Fruit fly (Drosophila melanogaster) whole organism, prepupa: ENCODE results near the gene hoe2.

Source experiments
- CG10631 ChIP-seq: fragments of 200-800 bp; sonication (Bioruptor generic); optimal IDR thresholded peaks from 2 replicates; lab custom pipeline; 2016; ENCODE audit warnings: missing biosample characterization, missing genetic modification characterization
- CG10669 ChIP-seq: fragments of 200-800 bp; sonication (Bioruptor generic); optimal IDR thresholded peaks from 3 replicates; lab custom pipeline; 2018; ENCODE audit warnings: missing biosample characterization, mild to moderate bottlenecking, missing genetic modification characterization, moderate library complexity
- CG11762 ChIP-seq: fragments of 200-800 bp; sonication (Bioruptor generic); optimal IDR thresholded peaks from 3 replicates; lab custom pipeline; 2016; ENCODE audit warnings: missing biosample characterization, missing genetic modification characterization; ENCODE audit not compliant: insufficient read depth
- CG11902 ChIP-seq: fragments of 200-800 bp; sonication (Bioruptor generic); optimal IDR thresholded peaks from 3 replicates; lab custom pipeline; 2016; ENCODE audit warnings: missing biosample characterization, missing genetic modification characterization
- CG1621 ChIP-seq: fragments of 200-800 bp; sonication (Bioruptor generic); optimal IDR thresholded peaks from 3 replicates; lab custom pipeline; 2018; ENCODE audit warnings: missing biosample characterization, mild to moderate bottlenecking, missing genetic modification characterization
- CG16779 ChIP-seq: fragments of 200-800 bp; sonication (Bioruptor generic); optimal IDR thresholded peaks from 3 replicates; lab custom pipeline; 2017; ENCODE audit warnings: missing biosample characterization, mild to moderate bottlenecking, missing genetic modification characterization
- CG3032 ChIP-seq: fragments of 200-800 bp; optimal IDR thresholded peaks from 2 replicates; lab custom pipeline; 2019; ENCODE audit warnings: missing biosample characterization, mild to moderate bottlenecking, missing genetic modification characterization, moderate library complexity
- CG31627 ChIP-seq: fragments of 200-800 bp; sonication (Bioruptor generic); optimal IDR thresholded peaks from 3 replicates; lab custom pipeline; 2016; ENCODE audit warnings: missing biosample characterization, missing genetic modification characterization
- CG32006 ChIP-seq: fragments of 200-800 bp; sonication (Bioruptor generic); optimal IDR thresholded peaks from 3 replicates; lab custom pipeline; 2017; ENCODE audit warnings: missing biosample characterization, mild to moderate bottlenecking, missing genetic modification characterization
- CG3919 ChIP-seq: fragments of 200-800 bp; sonication (Bioruptor generic); optimal IDR thresholded peaks from 3 replicates; lab custom pipeline; 2016; ENCODE audit warnings: missing biosample characterization, missing genetic modification characterization
- CG6276 ChIP-seq: fragments of 200-800 bp; sonication (Bioruptor generic); optimal IDR thresholded peaks from 2 replicates; lab custom pipeline; 2017; ENCODE audit warnings: missing biosample characterization, mild to moderate bottlenecking, missing genetic modification characterization
- CG6792 ChIP-seq: fragments of 200-800 bp; sonication (Bioruptor generic); optimal IDR thresholded peaks from 3 replicates; lab custom pipeline; 2016; ENCODE audit warnings: missing biosample characterization, missing genetic modification characterization
- CG6854 ChIP-seq: fragments of 200-800 bp; sonication (Bioruptor generic); optimal IDR thresholded peaks from 2 replicates; lab custom pipeline; 2017; ENCODE audit warnings: missing biosample characterization, mild to moderate bottlenecking, missing genetic modification characterization
- CG8119 ChIP-seq: fragments of 200-800 bp; sonication (Bioruptor generic); IDR thresholded peaks from 3 replicates; pipeline ENCODE4 v1.3.6; 2022; ENCODE audit warnings: missing biosample characterization, missing genetic modification characterization
- CG8319 ChIP-seq: fragments of 200-800 bp; sonication (Bioruptor generic); optimal IDR thresholded peaks from 3 replicates; lab custom pipeline; 2016; ENCODE audit warnings: missing biosample characterization, missing genetic modification characterization
- CG8632 ChIP-seq: fragments of 200-800 bp; sonication (Bioruptor generic); optimal IDR thresholded peaks from 3 replicates; lab custom pipeline; 2016; ENCODE audit warnings: missing biosample characterization, missing genetic modification characterization
- Eip78C ChIP-seq: fragments of 200-800 bp; sonication (Bioruptor generic); peaks from one replicate; lab custom pipeline; 2016; ENCODE audit warnings: missing biosample characterization, missing genetic modification characterization
- Gug ChIP-seq: fragments of 200-800 bp; sonication (Bioruptor generic); IDR thresholded peaks from 2 replicates; pipeline ENCODE4 v1.3.6; 2022; ENCODE audit warnings: missing biosample characterization, missing genetic modification characterization
- Hr38 ChIP-seq: sonication (Bioruptor generic); optimal IDR thresholded peaks from 2 replicates; lab custom pipeline; 2016; ENCODE audit warnings: missing biosample characterization, missing genetic modification characterization
- Hr39 ChIP-seq: fragments of 200-800 bp; sonication (Bioruptor generic); optimal IDR thresholded peaks from 2 replicates; lab custom pipeline; 2016; ENCODE audit warnings: missing biosample characterization, missing genetic modification characterization
- Lpt ChIP-seq: fragments of 200-800 bp; sonication (Bioruptor generic); optimal IDR thresholded peaks from 3 replicates; lab custom pipeline; 2016; ENCODE audit warnings: missing biosample characterization, missing genetic modification characterization
- Met ChIP-seq: fragments of 200-800 bp; sonication (Bioruptor generic); optimal IDR thresholded peaks from 3 replicates; lab custom pipeline; 2016; ENCODE audit warnings: missing biosample characterization, missing genetic modification characterization
- OdsH ChIP-seq: fragments of 200-800 bp; sonication (Bioruptor generic); optimal IDR thresholded peaks from 3 replicates; lab custom pipeline; 2016; ENCODE audit warnings: missing biosample characterization, missing genetic modification characterization
- Smox ChIP-seq: fragments of 200-800 bp; sonication (Bioruptor generic); optimal IDR thresholded peaks from 3 replicates; lab custom pipeline; 2016; ENCODE audit warnings: missing biosample characterization, missing genetic modification characterization
- Sox102F ChIP-seq: fragments of 200-800 bp; sonication (Bioruptor generic); optimal IDR thresholded peaks from 2 replicates; lab custom pipeline; 2016; ENCODE audit warnings: missing biosample characterization, mild to moderate bottlenecking, missing genetic modification characterization
- Sox14 ChIP-seq: fragments of 200-800 bp; sonication (Bioruptor generic); optimal IDR thresholded peaks from 3 replicates; lab custom pipeline; 2016; ENCODE audit warnings: missing biosample characterization, missing genetic modification characterization
- achi ChIP-seq: fragments of 200-800 bp; sonication (Bioruptor generic); optimal IDR thresholded peaks from 3 replicates; lab custom pipeline; 2016; ENCODE audit warnings: missing biosample characterization, missing genetic modification characterization
- cyc ChIP-seq: fragments of 200-800 bp; sonication (Bioruptor generic); optimal IDR thresholded peaks from 3 replicates; lab custom pipeline; 2016; ENCODE audit warnings: missing biosample characterization, missing genetic modification characterization
- dsx ChIP-seq: fragments of 200-800 bp; optimal IDR thresholded peaks from 3 replicates; lab custom pipeline; 2019; ENCODE audit warnings: missing biosample characterization, mild to moderate bottlenecking, missing genetic modification characterization, moderate library complexity; ENCODE audit not compliant: poor library complexity, severe bottlenecking
- esn ChIP-seq: fragments of 200-800 bp; sonication (Bioruptor generic); optimal IDR thresholded peaks from 2 replicates; lab custom pipeline; 2016; ENCODE audit warnings: missing biosample characterization, mild to moderate bottlenecking, missing genetic modification characterization, moderate library complexity
- fd59A ChIP-seq: fragments of 200-800 bp; sonication (Bioruptor generic); optimal IDR thresholded peaks from 2 replicates; lab custom pipeline; 2017; ENCODE audit warnings: missing biosample characterization, mild to moderate bottlenecking, missing genetic modification characterization, missing genetic modification reagents
- fkh ChIP-seq: fragments of 200-800 bp; sonication (Bioruptor generic); optimal IDR thresholded peaks from 3 replicates; lab custom pipeline; 2017; ENCODE audit warnings: missing biosample characterization, mild to moderate bottlenecking, missing genetic modification characterization, moderate library complexity
- net ChIP-seq: fragments of 200-800 bp; sonication (Bioruptor generic); optimal IDR thresholded peaks from 3 replicates; lab custom pipeline; 2016; ENCODE audit warnings: missing biosample characterization, missing genetic modification characterization
- pdm3 ChIP-seq: fragments of 200-800 bp; sonication (Bioruptor generic); optimal IDR thresholded peaks from 3 replicates; lab custom pipeline; 2016; ENCODE audit warnings: missing biosample characterization, missing genetic modification characterization
- salr ChIP-seq, 2 experiments: fragments of 200-800 bp; sonication (Bioruptor generic); optimal IDR thresholded peaks; 3 replicates each; lab custom pipeline; 2016 to 2018; ENCODE audit warnings: missing biosample characterization in 2 of 2, missing genetic modification characterization in 2 of 2, mild to moderate bottlenecking in 1 of 2
- spab ChIP-seq: fragments of 200-800 bp; sonication (Bioruptor generic); optimal IDR thresholded peaks from 2 replicates; lab custom pipeline; 2017; ENCODE audit warnings: missing biosample characterization, mild to moderate bottlenecking, missing genetic modification characterization, missing genetic modification reagents
- ss ChIP-seq, 2 experiments: fragments of 200-800 bp; sonication (Bioruptor generic); optimal IDR thresholded peaks; 2 replicates in 1 of 2; 3 replicates in 1 of 2; lab custom pipeline; 2017 to 2018; ENCODE audit warnings: mild to moderate bottlenecking in 2 of 2, missing biosample characterization in 2 of 2, missing genetic modification characterization in 2 of 2, moderate library complexity in 1 of 2
- svp ChIP-seq: fragments of 200-800 bp; sonication (Bioruptor generic); peaks from one replicate; lab custom pipeline; 2016; ENCODE audit warnings: missing biosample characterization, missing genetic modification characterization
- topi ChIP-seq: fragments of 200-800 bp; sonication (Bioruptor generic); optimal IDR thresholded peaks from 3 replicates; lab custom pipeline; 2016; ENCODE audit warnings: missing biosample characterization, missing genetic modification characterization
- vri ChIP-seq: fragments of 200-800 bp; sonication (Bioruptor generic); optimal IDR thresholded peaks from 3 replicates; lab custom pipeline; 2016; ENCODE audit warnings: missing biosample characterization, mild to moderate bottlenecking, missing genetic modification characterization

The hoe2 gene

dm6 chr2L:4976988-4977551, 40.8 kb upstream of the hoe2 start, which contains the start of the genes Gmd and CG3792 (continued):
- TF ChIP-seq Sox14 (GFP tag; lab: Kevin White, UChicago), result peak; percentile 95
- TF ChIP-seq CG31627 (GFP tag; lab: Kevin White, UChicago), result peak; percentile 96
- TF ChIP-seq CG8319 (GFP tag; lab: Kevin White, UChicago), result peak; percentile 93
- peak; percentile 93 for TF ChIP-seq Gug (GFP tag; lab: Robert Waterston, UW)
- TF ChIP-seq ss (GFP tag; optimal IDR thresholded peaks at IDR 0.05; lab: Kevin White, UChicago), result no peak
- TF ChIP-seq CG10669 (GFP tag; lab: Kevin White, UChicago), result no peak
- TF ChIP-seq dsx, result peak; percentile 91
- TF ChIP-seq Sox102F (GFP tag; lab: Kevin White, UChicago), result no peak
- peak; percentile 91 for TF ChIP-seq vri (GFP tag; lab: Kevin White, UChicago)
- peak; percentile 99 for TF ChIP-seq Eip78C
- TF ChIP-seq spab (GFP tag; lab: Kevin White, UChicago), result no peak
- no peak for TF ChIP-seq achi (GFP tag; lab: Kevin White, UChicago)
- no peak for TF ChIP-seq pdm3 (GFP tag; lab: Kevin White, UChicago)
- peak; percentile 94 for TF ChIP-seq Hr39
- TF ChIP-seq Lpt (GFP tag; lab: Kevin White, UChicago), result peak; percentile 90
- peak; percentile 90 for TF ChIP-seq CG1621
- peak; percentile 94 for TF ChIP-seq CG8119
- TF ChIP-seq CG32006 (GFP tag; lab: Kevin White, UChicago), result no peak
- peak; percentile 92 for TF ChIP-seq CG8632 (GFP tag; lab: Kevin White, UChicago)
- TF ChIP-seq CG11902 (GFP tag; lab: Kevin White, UChicago), result peak; percentile 91
- TF ChIP-seq salr (GFP tag; optimal IDR thresholded peaks at IDR 0.05; lab: Kevin White, UChicago), result peak in 1 of 2 experiments; percentile 80
- peak; percentile 95 for TF ChIP-seq topi (GFP tag; lab: Kevin White, UChicago)
- no peak for TF ChIP-seq CG3919 (GFP tag; lab: Kevin White, UChicago)
- TF ChIP-seq CG3032 (tag; lab: Kevin White, UChicago), result peak; percentile 95
- TF ChIP-seq cyc, result peak; percentile 95
- TF ChIP-seq CG6854, result peak; percentile 73
- TF ChIP-seq esn (GFP tag; lab: Kevin White, UChicago), result peak; percentile 96
- no peak for TF ChIP-seq CG10631 (GFP tag; lab: Kevin White, UChicago)
- TF ChIP-seq OdsH (GFP tag; lab: Kevin White, UChicago), result no peak
- no peak for TF ChIP-seq Smox (GFP tag; lab: Kevin White, UChicago)
- no peak for TF ChIP-seq svp (GFP tag; lab: Kevin White, UChicago)

dm6 chr2L:4973731-4974415, 37.6 kb upstream of the hoe2 start, which contains the start of gene mRpL28:
Gene mRpL28, plus strand, starts transcription at chr2L:4973976.
- TF ChIP-seq CG11902 (GFP tag; lab: Kevin White, UChicago), result no peak
- TF ChIP-seq Smox (GFP tag; lab: Kevin White, UChicago), result no peak
- TF ChIP-seq fkh (GFP tag; lab: Kevin White, UChicago), result no peak
- TF ChIP-seq CG11762 (GFP tag; lab: Kevin White, UChicago), result no peak
- TF ChIP-seq net, result no peak
- TF ChIP-seq achi (GFP tag; lab: Kevin White, UChicago), result no peak
- no peak for TF ChIP-seq CG8632 (GFP tag; lab: Kevin White, UChicago)
- TF ChIP-seq CG10669 (GFP tag; lab: Kevin White, UChicago), result no peak
- no peak for TF ChIP-seq Hr38 (GFP tag; lab: Kevin White, UChicago)
- TF ChIP-seq vri (GFP tag; lab: Kevin White, UChicago), result no peak
- TF ChIP-seq CG31627 (GFP tag; lab: Kevin White, UChicago), result peak; percentile 7
- no peak for TF ChIP-seq CG3919 (GFP tag; lab: Kevin White, UChicago)
- no peak for TF ChIP-seq Hr39
- TF ChIP-seq CG16779 (tag; lab: Kevin White, UChicago), result no peak
- no peak for TF ChIP-seq CG32006 (GFP tag; lab: Kevin White, UChicago)
- TF ChIP-seq CG6854, result peak; percentile 1
- TF ChIP-seq CG6276, result no peak
- TF ChIP-seq Gug (GFP tag; lab: Robert Waterston, UW), result no peak
- TF ChIP-seq fd59A (GFP tag; lab: Kevin White, UChicago), result no peak
- TF ChIP-seq Met, result no peak
- TF ChIP-seq CG3032 (tag; lab: Kevin White, UChicago), result peak; percentile 0
- no peak for TF ChIP-seq CG6792 (GFP tag; lab: Kevin White, UChicago)
- TF ChIP-seq Lpt (GFP tag; lab: Kevin White, UChicago), result no peak
- TF ChIP-seq esn (GFP tag; lab: Kevin White, UChicago), result peak; percentile 47
- TF ChIP-seq, all 60 proteins: peak for 4
